Fruit fly (Drosophila melanogaster) whole organism, embryonic: ENCODE data around the gene CG43867.
A peak's percentile ranks its signal among the peaks of the same experiment; 100 is the strongest.

ENCODE experiments used
- Adf1 ChIP-seq: fragments of 200-800 bp; sonication (Bioruptor generic); IDR thresholded peaks from 2 replicates; pipeline ENCODE4 v1.3.6; 2022; ENCODE audit warnings: missing biosample characterization, missing genetic modification characterization
- B-H2 ChIP-seq: fragments of 200-800 bp; sonication (Bioruptor generic); optimal IDR thresholded peaks from 2 replicates; lab custom pipeline; 2018; ENCODE audit warnings: missing biosample characterization, mild to moderate bottlenecking, missing genetic modification characterization
- CG10267 ChIP-seq: fragments of 200-800 bp; sonication (Bioruptor generic); optimal IDR thresholded peaks from 2 replicates; lab custom pipeline; 2018; ENCODE audit warnings: missing biosample characterization, mild to moderate bottlenecking, missing genetic modification characterization, moderate library complexity
- CG10431 ChIP-seq: fragments of 200-800 bp; sonication (Bioruptor generic); optimal IDR thresholded peaks from 3 replicates; lab custom pipeline; 2018; ENCODE audit warnings: missing biosample characterization, mild to moderate bottlenecking, missing genetic modification characterization
- CG11456 ChIP-seq: fragments of 200-800 bp; sonication (Bioruptor generic); IDR thresholded peaks from 3 replicates; pipeline ENCODE4 v1.3.6; 2022; ENCODE audit warnings: missing biosample characterization, missing genetic modification characterization
- CG1233 ChIP-seq: fragments of 200-800 bp; sonication (Bioruptor generic); optimal IDR thresholded peaks from 4 replicates; lab custom pipeline; 2018; ENCODE audit warnings: missing biosample characterization, mild to moderate bottlenecking, missing genetic modification characterization
- CG12659 ChIP-seq: fragments of 200-800 bp; sonication (Bioruptor generic); optimal IDR thresholded peaks from 3 replicates; lab custom pipeline; 2017; ENCODE audit warnings: mild to moderate bottlenecking, missing biosample characterization, missing genetic modification reagents, missing genetic modification characterization
- CG14710 ChIP-seq: fragments of 200-800 bp; sonication (Bioruptor generic); optimal IDR thresholded peaks from 3 replicates; lab custom pipeline; 2019; ENCODE audit warnings: missing biosample characterization, mild to moderate bottlenecking, missing genetic modification characterization, moderate library complexity
- CG14965 ChIP-seq: fragments of 200-800 bp; sonication (Bioruptor generic); optimal IDR thresholded peaks from 2 replicates; lab custom pipeline; 2016; ENCODE audit warnings: missing biosample characterization, missing genetic modification characterization, borderline replicate concordance
- CG1602 ChIP-seq: fragments of 200-800 bp; sonication (Bioruptor generic); optimal IDR thresholded peaks from 3 replicates; lab custom pipeline; 2016; ENCODE audit warnings: missing biosample characterization, missing genetic modification characterization
- CG17328 ChIP-seq: fragments of 200-800 bp; sonication (Bioruptor generic); IDR thresholded peaks from 2 replicates; pipeline ENCODE4 v1.3.6; 2022; ENCODE audit warnings: missing biosample characterization, missing genetic modification characterization
- CG17385 ChIP-seq: fragments of 200-800 bp; sonication (Bioruptor generic); optimal IDR thresholded peaks from 3 replicates; lab custom pipeline; 2018; ENCODE audit warnings: missing biosample characterization, mild to moderate bottlenecking, missing genetic modification characterization
- CG18764 ChIP-seq: fragments of 200-800 bp; sonication (Bioruptor generic); optimal IDR thresholded peaks from 3 replicates; lab custom pipeline; 2016; ENCODE audit warnings: missing biosample characterization, missing genetic modification characterization
- CG3163 ChIP-seq: fragments of 200-800 bp; sonication (Bioruptor generic); optimal IDR thresholded peaks from 3 replicates; lab custom pipeline; 2016; ENCODE audit warnings: missing biosample characterization, missing genetic modification characterization
- CG33557 ChIP-seq: fragments of 200-800 bp; sonication (Bioruptor generic); optimal IDR thresholded peaks from 2 replicates; lab custom pipeline; 2019; ENCODE audit warnings: missing biosample characterization, mild to moderate bottlenecking, missing genetic modification characterization, moderate library complexity
- CG4404 ChIP-seq: fragments of 200-800 bp; sonication (Bioruptor generic); IDR thresholded peaks from 2 replicates; pipeline ENCODE4 v1.3.6; 2022; ENCODE audit warnings: missing biosample characterization, missing genetic modification characterization
- CG7357 ChIP-seq: fragments of 200-800 bp; sonication (Bioruptor generic); IDR thresholded peaks from 3 replicates; pipeline ENCODE4 v1.3.6; 2022; ENCODE audit warnings: missing biosample characterization, missing genetic modification characterization
- CG8089 ChIP-seq: fragments of 200-800 bp; sonication (Bioruptor generic); optimal IDR thresholded peaks from 3 replicates; lab custom pipeline; 2016; ENCODE audit warnings: missing biosample characterization, missing genetic modification characterization
- CG8290 ChIP-seq, 3 experiments: fragments of 200-800 bp; sonication (Bioruptor generic); optimal IDR thresholded peaks; 2 replicates each; lab custom pipeline; 2016 to 2019; ENCODE audit warnings: missing biosample characterization in 3 of 3, missing genetic modification characterization in 3 of 3, mild to moderate bottlenecking in 2 of 3, moderate library complexity in 1 of 3
- CG9817 ChIP-seq: fragments of 200-800 bp; sonication (Bioruptor generic); optimal IDR thresholded peaks from 2 replicates; lab custom pipeline; 2018; ENCODE audit warnings: missing biosample characterization, mild to moderate bottlenecking, missing genetic modification characterization, moderate library complexity
- D19B ChIP-seq: fragments of 200-800 bp; sonication (Bioruptor generic); optimal IDR thresholded peaks from 2 replicates; lab custom pipeline; 2017; ENCODE audit warnings: missing biosample characterization, mild to moderate bottlenecking, missing genetic modification characterization
- Dref ChIP-seq: fragments of 200-800 bp; sonication (Bioruptor generic); IDR thresholded peaks from 2 replicates; pipeline ENCODE4 v1.3.6; 2022; ENCODE audit warnings: missing biosample characterization, missing genetic modification characterization
- Ets65A ChIP-seq: fragments of 200-800 bp; sonication (Bioruptor generic); peaks from one replicate; lab custom pipeline; 2016; ENCODE audit warnings: missing biosample characterization, missing genetic modification characterization
- Hr78 ChIP-seq, 2 experiments: fragments of 200-800 bp in 1 of 2; fragments of >200 bp in 1 of 2; sonication (Bioruptor generic) in 1 of 2; optimal IDR thresholded peaks; 2 replicates each; lab custom pipeline; 2017 to 2019; ENCODE audit warnings: missing biosample characterization in 2 of 2, missing genetic modification characterization in 2 of 2, mild to moderate bottlenecking in 1 of 2, moderate library complexity in 1 of 2
- Jarid2 ChIP-seq: fragments of 200-800 bp; sonication (Bioruptor generic); optimal IDR thresholded peaks from 3 replicates; lab custom pipeline; 2017; ENCODE audit warnings: mild to moderate bottlenecking, missing biosample characterization, missing genetic modification reagents, missing genetic modification characterization
- MBD-R2 ChIP-seq: fragments of 200-800 bp; sonication (Bioruptor generic); IDR thresholded peaks from 2 replicates; pipeline ENCODE4 v1.3.6; 2022; ENCODE audit warnings: missing biosample characterization, missing genetic modification characterization
- Max ChIP-seq: fragments of 200-800 bp; sonication (Bioruptor generic); optimal IDR thresholded peaks from 2 replicates; lab custom pipeline; 2016; ENCODE audit warnings: missing biosample characterization, mild to moderate bottlenecking, missing genetic modification characterization
- Neu2 ChIP-seq: fragments of 200-800 bp; sonication (Bioruptor generic); optimal IDR thresholded peaks from 3 replicates; lab custom pipeline; 2016; ENCODE audit warnings: missing biosample characterization, missing genetic modification characterization, borderline replicate concordance
- Ptx1 ChIP-seq: fragments of 200-800 bp; sonication (Bioruptor generic); IDR thresholded peaks from 2 replicates; pipeline ENCODE4 v1.3.6; 2022; ENCODE audit warnings: missing biosample characterization, missing genetic modification characterization
- Rfx ChIP-seq: fragments of 200-800 bp; sonication (Bioruptor generic); IDR thresholded peaks from 2 replicates; pipeline ENCODE4 v1.3.6; 2022; ENCODE audit warnings: missing biosample characterization, missing genetic modification characterization
- Sry-β ChIP-seq: fragments of 200-800 bp; sonication (Bioruptor generic); optimal IDR thresholded peaks from 2 replicates; lab custom pipeline; 2018; ENCODE audit warnings: missing biosample characterization, mild to moderate bottlenecking, missing genetic modification characterization, moderate library complexity
- Trl ChIP-seq, 3 experiments: fragments of >200 bp in 2 of 3; fragments of 200-800 bp in 1 of 3; sonication (Bioruptor generic) in 1 of 3; optimal IDR thresholded peaks; 2 replicates in 1 of 3; 3 replicates in 2 of 3; lab custom pipeline; 2016 to 2017; ENCODE audit warnings: missing biosample characterization in 1 of 3, missing genetic modification characterization in 1 of 3
- bsh ChIP-seq, 2 experiments: fragments of 200-800 bp; sonication (Bioruptor generic); optimal IDR thresholded peaks; 2 replicates each; lab custom pipeline; 2017 to 2018; ENCODE audit warnings: mild to moderate bottlenecking in 2 of 2, missing biosample characterization in 2 of 2, missing genetic modification characterization in 2 of 2, moderate library complexity in 1 of 2
- cwo ChIP-seq: fragments of 200-800 bp; sonication (Bioruptor generic); optimal IDR thresholded peaks from 3 replicates; lab custom pipeline; 2017; ENCODE audit warnings: missing biosample characterization, missing genetic modification characterization, mild to moderate bottlenecking, moderate library complexity, missing genetic modification reagents
- dati ChIP-seq: fragments of 200-800 bp; sonication (Bioruptor generic); IDR thresholded peaks from 2 replicates; pipeline ENCODE4 v1.3.6; 2022; ENCODE audit warnings: missing biosample characterization, missing genetic modification characterization
- en ChIP-seq: fragments of 200-800 bp; sonication (Bioruptor generic); optimal IDR thresholded peaks from 2 replicates; lab custom pipeline; 2016; ENCODE audit warnings: missing biosample characterization, missing genetic modification characterization
- eyg ChIP-seq: fragments of 200-800 bp; sonication (Bioruptor generic); optimal IDR thresholded peaks from 3 replicates; lab custom pipeline; 2016; ENCODE audit warnings: missing biosample characterization, missing genetic modification characterization
- fd3F ChIP-seq: fragments of 200-800 bp; sonication (Bioruptor generic); optimal IDR thresholded peaks from 2 replicates; lab custom pipeline; 2018; ENCODE audit warnings: missing biosample characterization, mild to moderate bottlenecking, missing genetic modification characterization, moderate library complexity
- fu2 ChIP-seq: fragments of 200-800 bp; sonication (Bioruptor generic); optimal IDR thresholded peaks from 2 replicates; lab custom pipeline; 2016; ENCODE audit warnings: missing biosample characterization, missing genetic modification characterization
- lbe ChIP-seq: fragments of 200-800 bp; sonication (Bioruptor generic); optimal IDR thresholded peaks from 2 replicates; lab custom pipeline; 2016; ENCODE audit warnings: missing biosample characterization, mild to moderate bottlenecking, missing genetic modification characterization
- mam ChIP-seq: fragments of 200-800 bp; sonication (Bioruptor generic); optimal IDR thresholded peaks from 3 replicates; lab custom pipeline; 2016; ENCODE audit warnings: missing biosample characterization, missing genetic modification characterization
- nerfin-2 ChIP-seq: fragments of 200-800 bp; sonication (Bioruptor generic); IDR thresholded peaks from 2 replicates; pipeline ENCODE4 v1.3.6; 2022; ENCODE audit warnings: missing biosample characterization, missing genetic modification characterization; ENCODE audit not compliant: partially characterized antibody
- pho ChIP-seq: fragments of 200-800 bp; sonication (Bioruptor generic); optimal IDR thresholded peaks from 2 replicates; lab custom pipeline; 2016; ENCODE audit warnings: missing biosample characterization, missing genetic modification characterization
- rib ChIP-seq: fragments of 200-800 bp; sonication (Bioruptor generic); IDR thresholded peaks from 2 replicates; pipeline ENCODE4 v1.3.6; 2022; ENCODE audit warnings: missing biosample characterization, missing genetic modification characterization
- sqz ChIP-seq: fragments of 200-800 bp; sonication (Bioruptor generic); optimal IDR thresholded peaks from 3 replicates; lab custom pipeline; 2018; ENCODE audit warnings: missing biosample characterization, mild to moderate bottlenecking, missing genetic modification characterization
- tgo ChIP-seq: fragments of 200-800 bp; sonication (Bioruptor generic); IDR thresholded peaks from 3 replicates; pipeline ENCODE4 v1.3.6; 2022; ENCODE audit warnings: missing biosample characterization, missing genetic modification characterization
- unc-4 ChIP-seq: fragments of 200-800 bp; sonication (Bioruptor generic); IDR thresholded peaks from 2 replicates; pipeline ENCODE4 v1.3.6; 2022; ENCODE audit warnings: missing biosample characterization, missing genetic modification characterization; ENCODE audit not compliant: partially characterized antibody
- usp ChIP-seq: fragments of >200 bp; optimal IDR thresholded peaks from 2 replicates; lab custom pipeline; 2017; ENCODE audit warnings: missing biosample characterization, missing genetic modification characterization
- zen ChIP-seq: fragments of 200-800 bp; sonication (Bioruptor generic); optimal IDR thresholded peaks from 3 replicates; lab custom pipeline; 2018; ENCODE audit warnings: missing biosample characterization, mild to moderate bottlenecking, missing genetic modification characterization, moderate library complexity
- zfh1 ChIP-seq: fragments of 200-800 bp; sonication (Bioruptor generic); IDR thresholded peaks from 3 replicates; pipeline ENCODE4 v1.3.6; 2022; ENCODE audit warnings: missing biosample characterization, missing genetic modification characterization
- zfh2 ChIP-seq: fragments of 200-800 bp; sonication (Bioruptor generic); optimal IDR thresholded peaks from 2 replicates; lab custom pipeline; 2016; ENCODE audit warnings: missing biosample characterization, missing genetic modification characterization

The CG43867 gene

dm6 chrX:779344-779743 is 148.4 kb downstream of the CG43867 start (continued):
- no peak for TF ChIP-seq fd3F (GFP tag; lab: Kevin White, UChicago)
- no peak for TF ChIP-seq Jarid2 (GFP tag; lab: Kevin White, UChicago)
- no peak for TF ChIP-seq sqz (GFP tag; lab: Kevin White, UChicago)
- TF ChIP-seq CG14965 (GFP tag; lab: Kevin White, UChicago): no peak
- no peak for TF ChIP-seq CG10267
- TF ChIP-seq CG1233 (GFP tag; lab: Kevin White, UChicago): no peak
- peak; percentile 6 to 47 for TF ChIP-seq bsh (GFP tag; optimal IDR thresholded peaks at IDR 0.05; lab: Kevin White, UChicago)
- no peak for TF ChIP-seq Neu2
- no peak for TF ChIP-seq zfh1 (GFP tag; lab: Robert Waterston, UW)
- TF ChIP-seq D19B (GFP tag; lab: Kevin White, UChicago): no peak
- TF ChIP-seq lbe: peak; percentile 19
- no peak for TF ChIP-seq tgo (GFP tag; lab: Robert Waterston, UW)
- TF ChIP-seq CG33557 (GFP tag; lab: Kevin White, UChicago): no peak
- TF ChIP-seq en (GFP tag; lab: Kevin White, UChicago): no peak
- TF ChIP-seq zen: no peak
- TF ChIP-seq usp: no peak
- peak; percentile 14 for TF ChIP-seq CG17385 (GFP tag; lab: Kevin White, UChicago)
- TF ChIP-seq CG1602 (GFP tag; lab: Kevin White, UChicago): no peak
- no peak for TF ChIP-seq unc-4 (GFP tag; lab: Robert Waterston, UW)
- no peak for TF ChIP-seq MBD-R2 (GFP tag; lab: Robert Waterston, UW)
- TF ChIP-seq Trl (optimal IDR thresholded peaks at IDR 0.05; lab: Kevin White, UChicago): no peak
- TF ChIP-seq Trl (GFP tag; optimal IDR thresholded peaks at IDR 0.05; lab: Kevin White, UChicago): no peak
- TF ChIP-seq Ptx1 (GFP tag; lab: Robert Waterston, UW): peak; percentile 37; the same call in 1 of the 2 replicates
- TF ChIP-seq CG7357 (GFP tag; lab: Robert Waterston, UW): no peak
- TF ChIP-seq nerfin-2: no peak
- TF ChIP-seq CG4404 (GFP tag; lab: Robert Waterston, UW): no peak
- TF ChIP-seq zfh2 (GFP tag; lab: Kevin White, UChicago): no peak
- no peak for TF ChIP-seq dati
- TF ChIP-seq rib (GFP tag; lab: Robert Waterston, UW): no peak
- no peak for TF ChIP-seq CG3163 (GFP tag; lab: Kevin White, UChicago)
- TF ChIP-seq Rfx (GFP tag; lab: Robert Waterston, UW): no peak
- no peak for TF ChIP-seq B-H2 (GFP tag; lab: Kevin White, UChicago)
- no peak for TF ChIP-seq fu2 (GFP tag; lab: Kevin White, UChicago)
- TF ChIP-seq CG11456 (GFP tag; lab: Robert Waterston, UW): no peak
- TF ChIP-seq CG10431: no peak
- TF ChIP-seq Sry-β (GFP tag; lab: Kevin White, UChicago): no peak
- TF ChIP-seq eyg (GFP tag; lab: Kevin White, UChicago): no peak
- no peak for TF ChIP-seq Max (GFP tag; lab: Kevin White, UChicago)
- no peak for TF ChIP-seq CG9817 (tag; lab: Kevin White, UChicago)
- peak; percentile 2 for TF ChIP-seq mam (GFP tag; lab: Kevin White, UChicago)
- TF ChIP-seq CG8290 (GFP tag; optimal IDR thresholded peaks at IDR 0.05; lab: Kevin White, UChicago): no peak
- no peak for TF ChIP-seq CG8290 (tag; optimal IDR thresholded peaks at IDR 0.05; lab: Kevin White, UChicago)
- TF ChIP-seq Dref: no peak
- TF ChIP-seq cwo: no peak
- no peak for TF ChIP-seq Adf1
- no peak for TF ChIP-seq CG8089
- no peak for TF ChIP-seq Hr78 (GFP tag; optimal IDR thresholded peaks at IDR 0.05; lab: Kevin White, UChicago)
- no peak for TF ChIP-seq Ets65A (GFP tag; lab: Kevin White, UChicago)
- TF ChIP-seq CG12659: peak; percentile 15
- TF ChIP-seq CG14710 (tag; lab: Kevin White, UChicago): no peak
- no peak for TF ChIP-seq CG18764
- 0 out of 2 replicates have a peak, but pooled peaks have one; percentile 11 for TF ChIP-seq CG17328
- TF ChIP-seq pho (GFP tag; lab: Kevin White, UChicago): no peak
